Fruit fly (Drosophila melanogaster) whole organism: Measurements from ENCODE around the gene CG12204.
A peak's percentile ranks its signal among the peaks of the same experiment; 100 is the strongest.

Source experiments
- CG8478 ChIP-seq: fragments of >200 bp; optimal IDR thresholded peaks from 2 replicates; lab custom pipeline; 2018; ENCODE audit warnings: inconsistent platforms
- Dll ChIP-seq: fragments of >200 bp; optimal IDR thresholded peaks from 2 replicates; lab custom pipeline; 2017
- EcR ChIP-seq, 2 experiments: fragments of >200 bp; optimal IDR thresholded peaks; 2 replicates each; lab custom pipeline; 2017; ENCODE audit warnings: missing biosample characterization in 2 of 2, missing genetic modification characterization in 2 of 2, missing genetic modification reagents in 2 of 2
- pan ChIP-seq: fragments of >200 bp; optimal IDR thresholded peaks from 2 replicates; lab custom pipeline; 2017
- psq ChIP-seq: fragments of >200 bp; optimal IDR thresholded peaks from 2 replicates; lab custom pipeline; 2017
- usp ChIP-seq: fragments of >200 bp; optimal IDR thresholded peaks from 2 replicates; lab custom pipeline; 2017; ENCODE audit warnings: missing biosample characterization, missing genetic modification characterization, mixed read lengths

CG12204 gene

dm6 chrX:19494285-19494684, at the start of gene CG12204:
Gene CG12204 (minus strand): TSS chrX:19494401.
- no peak for TF ChIP-seq EcR (GFP tag; optimal IDR thresholded peaks at IDR 0.05; lab: Kevin White, UChicago)

- TF ChIP-seq CG8478 (lab: Kevin White, UChicago) (no peak), EcR (GFP tag; optimal IDR thresholded peaks at IDR 0.05; lab: Kevin White, UChicago) (no peak), pan (no peak), Dll (lab: Kevin White, UChicago) (no peak), psq (no peak), usp (GFP tag; lab: Kevin White, UChicago) (no peak)
These were observed 41.2 kb upstream of the CG12204 start for dm6 chrX:19535394-19535793.

- TF ChIP-seq psq (no peak), CG8478 (lab: Kevin White, UChicago) (no peak), usp (GFP tag; lab: Kevin White, UChicago) (no peak), Dll (lab: Kevin White, UChicago) (no peak)
These were observed 37.4 kb upstream of the CG12204 start, which contains the start of gene CG12231 for dm6 chrX:19531642-19532041. Gene CG12231 (minus strand): TSS chrX:19531742.

- TF ChIP-seq Dll (lab: Kevin White, UChicago): peak; percentile 16
- TF ChIP-seq EcR (GFP tag; optimal IDR thresholded peaks at IDR 0.05; lab: Kevin White, UChicago): no peak
- TF ChIP-seq CG8478 (lab: Kevin White, UChicago): peak; percentile 60
These were observed 28.4 kb upstream of the CG12204 start for dm6 chrX:19522597-19522996.

dm6 chrX:19521753-19522383, 27.7 kb upstream of the CG12204 start, which contains the start of the genes Idh3a and CoRest:
Gene Idh3a (minus strand): TSS chrX:19521810.
Gene CoRest (plus strand): TSS chrX:19521929.
- TF ChIP-seq pan (no peak), EcR (GFP tag; optimal IDR thresholded peaks at IDR 0.05; lab: Kevin White, UChicago) (no peak), Dll (lab: Kevin White, UChicago) (no peak), usp (GFP tag; lab: Kevin White, UChicago) (no peak), psq (no peak), CG8478 (lab: Kevin White, UChicago) (no peak)

dm6 chrX:19520888-19521287, 26.7 kb upstream of the CG12204 start:
- TF ChIP-seq CG8478 (lab: Kevin White, UChicago): no peak
- TF ChIP-seq pan: no peak
- TF ChIP-seq EcR (GFP tag; optimal IDR thresholded peaks at IDR 0.05; lab: Kevin White, UChicago): no peak
- TF ChIP-seq usp (GFP tag; lab: Kevin White, UChicago): no peak
- TF ChIP-seq psq: no peak
- TF ChIP-seq Dll (lab: Kevin White, UChicago): no peak

dm6 chrX:19520376-19520775, 26.2 kb upstream of the CG12204 start:
- TF ChIP-seq psq (no peak), CG8478 (lab: Kevin White, UChicago) (no peak), usp (GFP tag; lab: Kevin White, UChicago) (no peak)

dm6 chrX:19510204-19510603, 16.0 kb upstream of the CG12204 start:
- TF ChIP-seq EcR (GFP tag; optimal IDR thresholded peaks at IDR 0.05; lab: Kevin White, UChicago): no peak
- no peak for TF ChIP-seq usp (GFP tag; lab: Kevin White, UChicago)
- TF ChIP-seq pan: no peak
- no peak for TF ChIP-seq CG8478 (lab: Kevin White, UChicago)
- no peak for TF ChIP-seq Dll (lab: Kevin White, UChicago)
- TF ChIP-seq psq: no peak

- no peak for TF ChIP-seq usp (GFP tag; lab: Kevin White, UChicago)
- no peak for TF ChIP-seq Dll (lab: Kevin White, UChicago)
- no peak for TF ChIP-seq EcR (GFP tag; optimal IDR thresholded peaks at IDR 0.05; lab: Kevin White, UChicago)
- no peak for TF ChIP-seq pan
- no peak for TF ChIP-seq CG8478 (lab: Kevin White, UChicago)
- no peak for TF ChIP-seq psq
These were observed 11.4 kb upstream of the CG12204 start for dm6 chrX:19505334-19506185.

- TF ChIP-seq usp (GFP tag; lab: Kevin White, UChicago): no peak
- no peak for TF ChIP-seq EcR (GFP tag; optimal IDR thresholded peaks at IDR 0.05; lab: Kevin White, UChicago)
- no peak for TF ChIP-seq pan
- no peak for TF ChIP-seq psq
- no peak for TF ChIP-seq Dll (lab: Kevin White, UChicago)
- no peak for TF ChIP-seq CG8478 (lab: Kevin White, UChicago)
These were observed 10.1 kb upstream of the CG12204 start for dm6 chrX:19504170-19504765.

dm6 chrX:19501274-19501673, 7.1 kb upstream of the CG12204 start:
- TF ChIP-seq Dll (lab: Kevin White, UChicago): no peak
- no peak for TF ChIP-seq pan
- TF ChIP-seq EcR (GFP tag; optimal IDR thresholded peaks at IDR 0.05; lab: Kevin White, UChicago): no peak
- TF ChIP-seq CG8478 (lab: Kevin White, UChicago): no peak
- no peak for TF ChIP-seq usp (GFP tag; lab: Kevin White, UChicago)
- TF ChIP-seq psq: no peak

- TF ChIP-seq pan (no peak), EcR (GFP tag; optimal IDR thresholded peaks at IDR 0.05; lab: Kevin White, UChicago) (no peak), CG8478 (lab: Kevin White, UChicago) (no peak), Dll (lab: Kevin White, UChicago) (no peak), psq (no peak), usp (GFP tag; lab: Kevin White, UChicago) (no peak)
These were observed 4.6 kb upstream of the CG12204 start for dm6 chrX:19498755-19499321.
